Fruit fly (Drosophila melanogaster): ENCODE data around the gene CG12817.

CG12817 gene

dm6 chr3R:10261800-10262199, 37.3 kb upstream of the CG12817 start, which contains the start of the genes Sirt6 and pont (continued):
- TF ChIP-seq Smox (GFP tag; optimal IDR thresholded peaks at IDR 0.05) (peak; percentile 81), lz (GFP tag; optimal IDR thresholded peaks at IDR 0.05) (peak; percentile 82), Ets21C (GFP tag; optimal IDR thresholded peaks at IDR 0.05) (peak; percentile 67), CG6854 (GFP tag; optimal IDR thresholded peaks at IDR 0.05) (peak; percentile 70), Met (GFP tag; optimal IDR thresholded peaks at IDR 0.05) (peak; percentile 83), CG6276 (GFP tag; optimal IDR thresholded peaks at IDR 0.05) (peak; percentile 84), CG11902 (GFP tag; optimal IDR thresholded peaks at IDR 0.05) (peak; percentile 90), CG3032 (tag; optimal IDR thresholded peaks at IDR 0.05) (peak; percentile 97), ss (GFP tag; optimal IDR thresholded peaks at IDR 0.05) (peak; percentile 80 to 88), CG3919 (GFP tag; optimal IDR thresholded peaks at IDR 0.05) (peak; percentile 92), CG1621 (tag; optimal IDR thresholded peaks at IDR 0.05) (peak; percentile 79), topi (GFP tag; optimal IDR thresholded peaks at IDR 0.05) (peak; percentile 83), CG10669 (GFP tag; optimal IDR thresholded peaks at IDR 0.05) (peak; percentile 93), svp (GFP tag) (peak; percentile 94)

- TF ChIP-seq CG4318 (GFP tag; optimal IDR thresholded peaks at IDR 0.05) (no peak), svp (GFP tag) (peak; percentile 96), Gug (GFP tag; IDR thresholded peaks at IDR 0.05) (no peak)
Observed at dm6 chr3R:10251846-10252245, 27.3 kb upstream of the CG12817 start.

- TF ChIP-seq Ets96B (tag; optimal IDR thresholded peaks at IDR 0.05): no peak
- no peak for TF ChIP-seq CG6854 (GFP tag; optimal IDR thresholded peaks at IDR 0.05)
- no peak for TF ChIP-seq eg (GFP tag; IDR thresholded peaks at IDR 0.05)
- TF ChIP-seq Eip75B (GFP tag; optimal IDR thresholded peaks at IDR 0.05): no peak
- TF ChIP-seq acj6 (GFP tag; optimal IDR thresholded peaks at IDR 0.05): no peak
Observed at dm6 chr3R:10251218-10251617, 26.7 kb upstream of the CG12817 start, which contains the start of gene CG3999. TSS of gene CG3999 (plus strand) at chr3R:10251518.

- TF ChIP-seq CG6163 (GFP tag; IDR thresholded peaks at IDR 0.05) (0 out of 3 replicates have a peak, but pooled peaks have one; percentile 21), Hr38 (GFP tag; optimal IDR thresholded peaks at IDR 0.05) (no peak), CG32006 (GFP tag; optimal IDR thresholded peaks at IDR 0.05) (peak; percentile 25)
Observed at dm6 chr3R:10227990-10228389, 3.5 kb upstream of the CG12817 start.

- TF ChIP-seq CG8319 (GFP tag; optimal IDR thresholded peaks at IDR 0.05) (no peak), Sox102F (GFP tag; optimal IDR thresholded peaks at IDR 0.05) (no peak), Sox14 (GFP tag; optimal IDR thresholded peaks at IDR 0.05) (no peak), Ets96B (tag; optimal IDR thresholded peaks at IDR 0.05) (no peak), cyc (GFP tag; optimal IDR thresholded peaks at IDR 0.05) (no peak), CG6854 (GFP tag; optimal IDR thresholded peaks at IDR 0.05) (no peak), CG4318 (GFP tag; optimal IDR thresholded peaks at IDR 0.05) (no peak), achi (GFP tag; optimal IDR thresholded peaks at IDR 0.05) (peak; percentile 60), Met (GFP tag; optimal IDR thresholded peaks at IDR 0.05) (no peak), CG9139 (GFP tag; optimal IDR thresholded peaks at IDR 0.05) (no peak), svp (GFP tag) (peak; percentile 20), CG34406 (GFP tag; optimal IDR thresholded peaks at IDR 0.05) (no peak), CG6276 (GFP tag; optimal IDR thresholded peaks at IDR 0.05) (no peak)
Observed at dm6 chr3R:10226132-10227023, 1.9 kb upstream of the CG12817 start.

dm6 chr3R:10225390-10225789, 865 bp upstream of the CG12817 start, which contains the start of gene CG42795:
TSS of gene CG42795 (plus strand) at chr3R:10225690.
- TF ChIP-seq CG6276 (GFP tag; optimal IDR thresholded peaks at IDR 0.05): no peak
- TF ChIP-seq CG16779 (tag; optimal IDR thresholded peaks at IDR 0.05): no peak
- TF ChIP-seq CG34406 (GFP tag; optimal IDR thresholded peaks at IDR 0.05): no peak
- TF ChIP-seq CG3919 (GFP tag; optimal IDR thresholded peaks at IDR 0.05): no peak
- no peak for TF ChIP-seq CG6792 (GFP tag; optimal IDR thresholded peaks at IDR 0.05)
